Fruit fly (Drosophila melanogaster) whole organism, embryonic: ENCODE results near the gene AP-1sigma.

Experiments
- CG10274 ChIP-seq: fragments of 200-800 bp; sonication (Bioruptor generic); optimal IDR thresholded peaks from 3 replicates; lab custom pipeline; 2017; ENCODE audit warnings: missing biosample characterization, mild to moderate bottlenecking, missing genetic modification characterization
- CG10366 ChIP-seq: fragments of 200-800 bp; sonication (Bioruptor generic); IDR thresholded peaks from 2 replicates; pipeline ENCODE4 v1.3.6; 2022; ENCODE audit warnings: missing biosample characterization, missing genetic modification characterization
- CG11560 ChIP-seq: fragments of 200-800 bp; sonication (Bioruptor generic); IDR thresholded peaks from 3 replicates; pipeline ENCODE4 v1.3.6; 2022; ENCODE audit warnings: missing biosample characterization, missing genetic modification characterization
- CG13775 ChIP-seq: fragments of 200-800 bp; sonication (Bioruptor generic); optimal IDR thresholded peaks from 3 replicates; lab custom pipeline; 2017; ENCODE audit warnings: missing biosample characterization, mild to moderate bottlenecking, missing genetic modification characterization
- CG14441 ChIP-seq: fragments of 200-800 bp; sonication (Bioruptor generic); IDR thresholded peaks from 2 replicates; pipeline ENCODE4 v1.3.6; 2022; ENCODE audit warnings: missing biosample characterization, missing genetic modification characterization
- CG17829 ChIP-seq: fragments of 200-800 bp; optimal IDR thresholded peaks from 2 replicates; lab custom pipeline; 2019; ENCODE audit warnings: missing biosample characterization, mild to moderate bottlenecking, missing genetic modification characterization, moderate library complexity
- CG1832 ChIP-seq: fragments of 200-800 bp; sonication (Bioruptor generic); optimal IDR thresholded peaks from 2 replicates; lab custom pipeline; 2017; ENCODE audit warnings: missing biosample characterization, mild to moderate bottlenecking, missing genetic modification characterization, inconsistent platforms
- CG2199 ChIP-seq: fragments of 200-800 bp; sonication (Bioruptor generic); IDR thresholded peaks from 3 replicates; pipeline ENCODE4 v1.3.6; 2022; ENCODE audit warnings: missing biosample characterization, missing genetic modification characterization
- CG2712 ChIP-seq: fragments of 200-800 bp; optimal IDR thresholded peaks from 3 replicates; lab custom pipeline; 2019; ENCODE audit warnings: missing biosample characterization, mild to moderate bottlenecking, missing genetic modification characterization, moderate library complexity
- CG31441 ChIP-seq: fragments of 200-800 bp; sonication (Bioruptor generic); IDR thresholded peaks from 2 replicates; pipeline ENCODE4 v1.3.6; 2022; ENCODE audit warnings: missing biosample characterization, missing genetic modification characterization
- CG33557 ChIP-seq: fragments of 200-800 bp; sonication (Bioruptor generic); optimal IDR thresholded peaks from 2 replicates; lab custom pipeline; 2019; ENCODE audit warnings: missing biosample characterization, mild to moderate bottlenecking, missing genetic modification characterization, moderate library complexity
- CG34376 ChIP-seq: fragments of 200-800 bp; sonication (Bioruptor generic); optimal IDR thresholded peaks from 2 replicates; lab custom pipeline; 2018; ENCODE audit warnings: missing biosample characterization, mild to moderate bottlenecking, missing genetic modification characterization
- CG43689 ChIP-seq: fragments of 200-800 bp; sonication (Bioruptor generic); IDR thresholded peaks from 2 replicates; pipeline ENCODE4 v1.3.6; 2022; ENCODE audit warnings: missing biosample characterization, missing genetic modification characterization
- CG6683 ChIP-seq: fragments of 200-800 bp; sonication (Bioruptor generic); optimal IDR thresholded peaks from 2 replicates; lab custom pipeline; 2017; ENCODE audit warnings: missing biosample characterization, mild to moderate bottlenecking, missing genetic modification characterization, missing genetic modification reagents
- CG7271 ChIP-seq: fragments of 200-800 bp; sonication (Bioruptor generic); optimal IDR thresholded peaks from 2 replicates; lab custom pipeline; 2018; ENCODE audit warnings: missing biosample characterization, mild to moderate bottlenecking, missing genetic modification characterization, moderate library complexity
- CG7786 ChIP-seq: fragments of 200-800 bp; sonication (Bioruptor generic); optimal IDR thresholded peaks from 2 replicates; lab custom pipeline; 2016; ENCODE audit warnings: missing biosample characterization, missing genetic modification characterization
- CG7928 ChIP-seq: fragments of 200-800 bp; sonication (Bioruptor generic); optimal IDR thresholded peaks from 2 replicates; lab custom pipeline; 2017; ENCODE audit warnings: missing biosample characterization, mild to moderate bottlenecking, missing genetic modification characterization
- CG8281 ChIP-seq: fragments of 200-800 bp; sonication (Bioruptor generic); optimal IDR thresholded peaks from 2 replicates; lab custom pipeline; 2018; ENCODE audit warnings: missing biosample characterization, mild to moderate bottlenecking, missing genetic modification characterization, moderate library complexity
- Ets97D ChIP-seq: fragments of 200-800 bp; sonication (Bioruptor generic); optimal IDR thresholded peaks from 3 replicates; lab custom pipeline; 2016; ENCODE audit warnings: missing biosample characterization, missing genetic modification characterization
- HHEX ChIP-seq: fragments of 200-800 bp; sonication (Bioruptor generic); optimal IDR thresholded peaks from 3 replicates; lab custom pipeline; 2017; ENCODE audit warnings: missing biosample characterization, mild to moderate bottlenecking, missing genetic modification characterization, missing genetic modification reagents
- HLH54F ChIP-seq: fragments of 200-800 bp; sonication (Bioruptor generic); optimal IDR thresholded peaks from 3 replicates; lab custom pipeline; 2016; ENCODE audit warnings: missing biosample characterization, missing genetic modification characterization
- HmgZ ChIP-seq: fragments of 200-800 bp; sonication (Bioruptor generic); optimal IDR thresholded peaks from 2 replicates; lab custom pipeline; 2018; ENCODE audit warnings: missing biosample characterization, mild to moderate bottlenecking, missing genetic modification characterization
- Lpt ChIP-seq: fragments of >200 bp; optimal IDR thresholded peaks from 2 replicates; lab custom pipeline; 2018; ENCODE audit warnings: missing biosample characterization, missing genetic modification characterization
- NK7.1 ChIP-seq: fragments of 200-800 bp; sonication (Bioruptor generic); optimal IDR thresholded peaks from 3 replicates; lab custom pipeline; 2016; ENCODE audit warnings: missing biosample characterization, missing genetic modification characterization
- Nf-YA ChIP-seq: fragments of 200-800 bp; sonication (Bioruptor generic); IDR thresholded peaks from 2 replicates; pipeline ENCODE4 v1.3.6; 2022; ENCODE audit warnings: missing biosample characterization, missing genetic modification characterization
- Optix ChIP-seq: fragments of 200-800 bp; sonication (Bioruptor generic); IDR thresholded peaks from 3 replicates; pipeline ENCODE4 v1.3.6; 2022; ENCODE audit warnings: missing biosample characterization, missing genetic modification characterization
- Rfx ChIP-seq: fragments of 200-800 bp; sonication (Bioruptor generic); IDR thresholded peaks from 2 replicates; pipeline ENCODE4 v1.3.6; 2022; ENCODE audit warnings: missing biosample characterization, missing genetic modification characterization
- Rx ChIP-seq: fragments of 200-800 bp; sonication (Bioruptor generic); IDR thresholded peaks from 2 replicates; pipeline ENCODE4 v1.3.6; 2022; ENCODE audit warnings: missing biosample characterization, missing genetic modification characterization
- Sox100B ChIP-seq: fragments of 200-800 bp; sonication (Bioruptor generic); optimal IDR thresholded peaks from 3 replicates; lab custom pipeline; 2018; ENCODE audit warnings: missing biosample characterization, mild to moderate bottlenecking, missing genetic modification characterization
- Sry-β ChIP-seq: fragments of 200-800 bp; sonication (Bioruptor generic); optimal IDR thresholded peaks from 2 replicates; lab custom pipeline; 2018; ENCODE audit warnings: missing biosample characterization, mild to moderate bottlenecking, missing genetic modification characterization, moderate library complexity
- Sry-δ ChIP-seq: fragments of 200-800 bp; sonication (Bioruptor generic); optimal IDR thresholded peaks from 2 replicates; lab custom pipeline; 2016; ENCODE audit warnings: missing biosample characterization, missing genetic modification characterization
- TFAM ChIP-seq: fragments of 200-800 bp; sonication (Bioruptor generic); optimal IDR thresholded peaks from 2 replicates; lab custom pipeline; 2017; ENCODE audit warnings: missing biosample characterization, missing genetic modification characterization, inconsistent platforms
- ab ChIP-seq: fragments of 200-800 bp; sonication (Bioruptor generic); optimal IDR thresholded peaks from 2 replicates; lab custom pipeline; 2016; ENCODE audit warnings: missing biosample characterization, missing genetic modification characterization
- ato ChIP-seq: fragments of 200-800 bp; sonication (Bioruptor generic); IDR thresholded peaks from 2 replicates; pipeline ENCODE4 v1.3.6; 2022; ENCODE audit warnings: missing biosample characterization, missing genetic modification characterization; ENCODE audit not compliant: partially characterized antibody
- bcd ChIP-seq: fragments of 200-800 bp; sonication (Bioruptor generic); optimal IDR thresholded peaks from 2 replicates; lab custom pipeline; 2017; ENCODE audit warnings: missing biosample characterization, mild to moderate bottlenecking, missing genetic modification characterization
- br ChIP-seq: fragments of >200 bp; optimal IDR thresholded peaks from 2 replicates; lab custom pipeline; 2017
- ci ChIP-seq: fragments of 200-800 bp; sonication (Bioruptor generic); IDR thresholded peaks from 3 replicates; pipeline ENCODE4 v1.3.6; 2022; ENCODE audit warnings: missing biosample characterization, missing genetic modification characterization
- corto ChIP-seq: fragments of 200-800 bp; sonication (Bioruptor generic); optimal IDR thresholded peaks from 2 replicates; lab custom pipeline; 2016; ENCODE audit warnings: missing biosample characterization, mild to moderate bottlenecking, missing genetic modification characterization, moderate library complexity
- cwo ChIP-seq: fragments of 200-800 bp; sonication (Bioruptor generic); optimal IDR thresholded peaks from 3 replicates; lab custom pipeline; 2017; ENCODE audit warnings: missing biosample characterization, missing genetic modification characterization, mild to moderate bottlenecking, moderate library complexity, missing genetic modification reagents
- dmrt11E ChIP-seq: fragments of 200-800 bp; sonication (Bioruptor generic); optimal IDR thresholded peaks from 3 replicates; lab custom pipeline; 2018; ENCODE audit warnings: missing biosample characterization, mild to moderate bottlenecking, missing genetic modification characterization, moderate library complexity
- ewg ChIP-seq: fragments of 200-800 bp; sonication (Bioruptor generic); optimal IDR thresholded peaks from 3 replicates; lab custom pipeline; 2017; ENCODE audit warnings: mild to moderate bottlenecking, missing biosample characterization, missing genetic modification reagents, missing genetic modification characterization
- gt ChIP-seq: fragments of 200-800 bp; sonication (Bioruptor generic); IDR thresholded peaks from 2 replicates; pipeline ENCODE4 v1.3.6; 2022; ENCODE audit warnings: missing biosample characterization, missing genetic modification characterization
- oc ChIP-seq: fragments of 200-800 bp; sonication (Bioruptor generic); optimal IDR thresholded peaks from 2 replicates; lab custom pipeline; 2018; ENCODE audit warnings: missing biosample characterization, mild to moderate bottlenecking, missing genetic modification characterization, moderate library complexity
- pita ChIP-seq: fragments of 200-800 bp; sonication (Bioruptor generic); optimal IDR thresholded peaks from 2 replicates; lab custom pipeline; 2017; ENCODE audit warnings: missing biosample characterization, mild to moderate bottlenecking, missing genetic modification characterization
- ranshi ChIP-seq: fragments of 200-800 bp; sonication (Bioruptor generic); IDR thresholded peaks from 2 replicates; pipeline ENCODE4 v1.3.6; 2022; ENCODE audit warnings: missing biosample characterization, missing genetic modification characterization
- row ChIP-seq: fragments of 200-800 bp; sonication (Bioruptor generic); IDR thresholded peaks from 3 replicates; pipeline ENCODE4 v1.3.6; 2022; ENCODE audit warnings: missing biosample characterization, missing genetic modification characterization
- sna ChIP-seq: fragments of 200-800 bp; sonication (Bioruptor generic); IDR thresholded peaks from 2 replicates; pipeline ENCODE4 v1.3.6; 2022; ENCODE audit warnings: missing biosample characterization, missing genetic modification characterization; ENCODE audit not compliant: partially characterized antibody
- tgo ChIP-seq: fragments of 200-800 bp; sonication (Bioruptor generic); IDR thresholded peaks from 3 replicates; pipeline ENCODE4 v1.3.6; 2022; ENCODE audit warnings: missing biosample characterization, missing genetic modification characterization
- tin ChIP-seq: fragments of 200-800 bp; sonication (Bioruptor generic); optimal IDR thresholded peaks from 3 replicates; lab custom pipeline; 2016; ENCODE audit warnings: missing biosample characterization, missing genetic modification characterization
- trem ChIP-seq: fragments of 200-800 bp; optimal IDR thresholded peaks from 3 replicates; lab custom pipeline; 2019; ENCODE audit warnings: missing biosample characterization, mild to moderate bottlenecking, missing genetic modification characterization, moderate library complexity
- ttk ChIP-seq: fragments of 200-800 bp; sonication (Bioruptor generic); IDR thresholded peaks from 2 replicates; pipeline ENCODE4 v2.1.2; 2022; ENCODE audit warnings: missing biosample characterization, missing genetic modification characterization
- unpg ChIP-seq: fragments of 200-800 bp; sonication (Bioruptor generic); optimal IDR thresholded peaks from 3 replicates; lab custom pipeline; 2018; ENCODE audit warnings: missing biosample characterization, mild to moderate bottlenecking, missing genetic modification characterization, moderate library complexity

Gene AP-1sigma

DNA sequence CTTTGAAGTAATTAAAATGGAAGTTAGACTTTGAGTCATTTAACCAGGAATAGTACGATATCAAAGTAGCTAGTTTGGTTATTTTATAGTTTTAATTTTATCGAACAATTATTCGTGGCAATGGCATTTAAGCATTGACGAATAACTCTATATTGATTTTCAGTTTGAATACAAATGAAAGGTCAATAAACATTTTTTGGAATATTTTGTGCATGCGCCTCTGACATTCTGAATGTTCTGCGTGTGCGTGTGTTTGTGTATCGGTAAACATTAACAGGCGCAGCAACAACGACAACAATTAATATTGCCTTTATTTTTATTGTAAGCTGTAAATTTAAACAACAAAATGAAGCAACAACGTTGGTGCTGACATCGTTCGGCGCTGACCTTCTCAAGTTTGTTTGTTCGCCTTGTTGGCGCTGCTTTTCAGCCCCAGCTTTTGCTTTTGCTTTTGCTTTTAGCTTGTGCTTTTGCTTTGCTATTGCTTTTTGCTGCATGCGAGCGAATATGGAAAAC, 49.0 kb upstream of the AP-1sigma start (continued):
- TF ChIP-seq tin (GFP tag; lab: Kevin White, UChicago) (peak; percentile 1), sna (no peak), Ets97D (GFP tag; lab: Kevin White, UChicago) (no peak), CG13775 (GFP tag; lab: Kevin White, UChicago) (no peak), trem (tag; lab: Kevin White, UChicago) (no peak), TFAM (GFP tag; lab: Kevin White, UChicago) (no peak), cwo (GFP tag; lab: Kevin White, UChicago) (no peak), CG10366 (GFP tag; lab: Robert Waterston, UW) (no peak), Sry-δ (GFP tag; lab: Kevin White, UChicago) (no peak), dmrt11E (tag; lab: Kevin White, UChicago) (no peak), CG1832 (GFP tag; lab: Kevin White, UChicago) (no peak), oc (tag; lab: Kevin White, UChicago) (peak; percentile 25), CG2199 (GFP tag; lab: Robert Waterston, UW) (no peak), ewg (GFP tag; lab: Kevin White, UChicago) (no peak), CG14441 (GFP tag; lab: Robert Waterston, UW) (peak; percentile 9; the same call in 1 of the 2 replicates), CG34376 (GFP tag; lab: Kevin White, UChicago) (no peak), CG7786 (GFP tag; lab: Kevin White, UChicago) (no peak), CG7271 (tag; lab: Kevin White, UChicago) (peak; percentile 27), CG17829 (no peak), CG8281 (tag; lab: Kevin White, UChicago) (peak; percentile 31), unpg (GFP tag; lab: Kevin White, UChicago) (peak; percentile 17), NK7.1 (no peak), Optix (GFP tag; lab: Robert Waterston, UW) (no peak), CG7928 (no peak), CG6683 (GFP tag; lab: Kevin White, UChicago) (no peak), Nf-YA (GFP tag; lab: Robert Waterston, UW) (no peak), pita (GFP tag; lab: Kevin White, UChicago) (no peak), ci (GFP tag; lab: Robert Waterston, UW) (no peak; the same call in 2 of the 3 replicates), Lpt (GFP tag; lab: Kevin White, UChicago) (no peak), bcd (GFP tag; lab: Kevin White, UChicago) (no peak), HLH54F (GFP tag; lab: Kevin White, UChicago) (no peak), CG10274 (no peak), CG33557 (GFP tag; lab: Kevin White, UChicago) (no peak), Sry-β (no peak), CG43689 (GFP tag; lab: Robert Waterston, UW) (no peak), ab (GFP tag; lab: Kevin White, UChicago) (no peak), br (lab: Kevin White, UChicago) (no peak), HmgZ (tag; lab: Kevin White, UChicago) (peak; percentile 8), Rfx (GFP tag; lab: Robert Waterston, UW) (no peak; the same call in 1 of the 2 replicates), corto (GFP tag; lab: Kevin White, UChicago) (no peak), CG2712 (tag; lab: Kevin White, UChicago) (no peak), Rx (GFP tag; lab: Robert Waterston, UW) (no peak), HHEX (GFP tag; lab: Kevin White, UChicago) (peak; percentile 39), ato (GFP tag; lab: Robert Waterston, UW) (no peak), gt (no peak), CG11560 (no peak), ttk (GFP tag; lab: Robert Waterston, UW) (no peak), ranshi (peak; percentile 31; the same call in 1 of the 2 replicates), CG31441 (GFP tag; lab: Robert Waterston, UW) (0 out of 2 replicates have a peak, but pooled peaks have one; percentile 32), tgo (no peak), Sox100B (peak; percentile 80), row (GFP tag; lab: Robert Waterston, UW) (no peak)
